Worm (Caenorhabditis elegans): ENCODE measurements around the gene slc-28.2.

DNA sequence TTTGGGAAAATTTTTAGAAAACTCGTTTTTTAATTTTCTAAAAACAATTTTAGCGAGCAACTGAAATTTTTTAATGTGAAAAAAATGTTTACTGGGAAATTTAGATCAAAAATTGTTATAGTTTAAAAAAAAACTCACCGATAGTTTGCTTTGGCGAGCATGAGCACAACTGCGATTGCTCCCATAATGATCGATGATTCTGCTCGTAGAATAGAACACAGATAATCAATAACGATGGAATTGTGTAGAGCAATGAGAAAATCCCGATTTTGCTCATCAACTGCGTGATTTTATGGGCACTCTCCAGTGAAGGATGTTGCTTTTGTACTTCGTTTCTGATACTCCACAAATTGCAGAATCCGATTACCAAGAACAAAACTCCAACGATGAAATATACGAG, 17.4 kb upstream of the slc-28.2 start:
- TF ChIP-seq ceh-83 (GFP tag; optimal IDR thresholded peaks at IDR 0.05), result no peak
- no peak for TF ChIP-seq nhr-76 (tag; optimal IDR thresholded peaks at IDR 0.05)
- no peak for TF ChIP-seq ztf-11 (tag; optimal IDR thresholded peaks at IDR 0.05)
- no peak for TF ChIP-seq nhr-237 (tag; optimal IDR thresholded peaks at IDR 0.05)
- no peak for TF ChIP-seq lin-13 (tag; optimal IDR thresholded peaks at IDR 0.05)
- no peak for TF ChIP-seq elt-3 (tag; optimal IDR thresholded peaks at IDR 0.05)
- no peak for TF ChIP-seq pha-4 (tag; optimal IDR thresholded peaks at IDR 0.05)
- TF ChIP-seq unc-62 (GFP tag; optimal IDR thresholded peaks at IDR 0.05), result no peak
- TF ChIP-seq mep-1 (tag; optimal IDR thresholded peaks at IDR 0.05), result no peak
- no peak for TF ChIP-seq unc-120 (tag; optimal IDR thresholded peaks at IDR 0.05; ENCODE audit: poor library complexity, severe bottlenecking)
- TF ChIP-seq lsy-2 (tag; optimal IDR thresholded peaks at IDR 0.05), result no peak
- TF ChIP-seq blmp-1 (tag; optimal IDR thresholded peaks at IDR 0.05), result no peak
- TF ChIP-seq sem-2 (GFP tag; optimal IDR thresholded peaks at IDR 0.05), result no peak
- no peak for TF ChIP-seq ham-2 (GFP tag; optimal IDR thresholded peaks at IDR 0.05)

Data from whole organism, mixed stage, embryonic.